Fruit fly (Drosophila melanogaster): ENCODE measurements around the gene CG42537.

Gene CG42537

DNA sequence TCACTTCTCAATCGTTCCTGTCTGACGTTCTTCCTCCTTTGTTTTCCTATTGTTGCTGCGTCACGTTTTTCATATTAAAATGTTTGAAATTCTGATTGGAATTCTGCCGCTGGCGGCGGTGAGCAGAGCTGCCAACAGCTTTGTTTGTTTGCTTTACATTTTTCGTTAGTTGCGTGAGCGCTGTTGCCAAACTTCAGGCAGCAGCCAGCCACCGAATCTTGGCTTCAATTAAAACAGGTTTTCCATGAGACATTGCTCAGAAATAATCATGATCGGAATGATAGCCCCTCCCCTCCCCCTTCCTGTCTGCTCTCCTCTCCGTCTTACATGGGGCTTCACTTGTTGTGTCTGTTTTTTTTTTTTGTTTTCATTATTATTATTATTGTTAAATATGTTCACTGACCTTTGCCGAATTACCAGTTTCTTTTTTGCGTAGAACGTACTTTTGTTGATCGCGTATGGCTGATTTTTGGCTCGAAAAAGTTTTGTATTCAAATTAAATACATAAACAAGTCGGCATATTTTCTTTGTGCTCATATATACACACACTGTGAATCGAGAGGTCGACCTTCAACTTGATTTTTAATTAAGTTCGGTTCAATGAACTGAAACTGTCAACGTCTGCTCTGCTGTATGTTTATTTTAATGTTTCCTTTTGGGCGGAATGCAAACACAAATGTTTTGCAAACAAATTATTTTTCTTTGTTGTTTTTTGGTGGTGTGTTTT is 48.7 kb downstream of the CG42537 start (continued):
- TF ChIP-seq CG10431 (GFP tag; optimal IDR thresholded peaks at IDR 0.05) (peak; percentile 66), CG17568 (GFP tag; optimal IDR thresholded peaks at IDR 0.05) (peak; percentile 43), Dref (GFP tag; IDR thresholded peaks at IDR 0.05) (no peak), CG3407 (GFP tag; optimal IDR thresholded peaks at IDR 0.05) (peak; percentile 100), kni (GFP tag; optimal IDR thresholded peaks at IDR 0.05) (peak; percentile 80), corto (GFP tag; optimal IDR thresholded peaks at IDR 0.05) (no peak), CG10274 (GFP tag; optimal IDR thresholded peaks at IDR 0.05) (no peak), ci (GFP tag; IDR thresholded peaks at IDR 0.05) (peak; percentile 27; the same call in 1 of the 3 replicates), CG15269 (tag; optimal IDR thresholded peaks at IDR 0.05) (peak; percentile 11), BtbVII (GFP tag; optimal IDR thresholded peaks at IDR 0.05) (peak; percentile 7), TFAM (GFP tag; optimal IDR thresholded peaks at IDR 0.05) (no peak), stwl (tag; optimal IDR thresholded peaks at IDR 0.05) (peak; percentile 39), Med (GFP tag) (peak; percentile 69), CG13287 (GFP tag; IDR thresholded peaks at IDR 0.05; ENCODE audit: partially characterized antibody) (peak; percentile 30; the same call in 1 of the 2 replicates), tgo (GFP tag; IDR thresholded peaks at IDR 0.05) (peak; percentile 41; the same call in 1 of the 3 replicates), Dek (tag; optimal IDR thresholded peaks at IDR 0.05) (no peak), CG3838 (GFP tag; optimal IDR thresholded peaks at IDR 0.05) (peak; percentile 52), CG33213 (GFP tag; optimal IDR thresholded peaks at IDR 0.05) (no peak), Rfx (GFP tag; IDR thresholded peaks at IDR 0.05) (peak; percentile 33), rib (GFP tag; IDR thresholded peaks at IDR 0.05) (0 out of 2 replicates have a peak, but pooled peaks have one; percentile 43), CG11247 (GFP tag; IDR thresholded peaks at IDR 0.05) (peak; percentile 25; the same call in 1 of the 2 replicates), insv (GFP tag; optimal IDR thresholded peaks at IDR 0.05) (peak; percentile 65 to 96), CG11456 (GFP tag; IDR thresholded peaks at IDR 0.05) (0 out of 3 replicates have a peak, but pooled peaks have one; percentile 31), GATAe (GFP tag; conservative IDR thresholded peaks at IDR 0.05) (no peak), Sox100B (GFP tag; optimal IDR thresholded peaks at IDR 0.05) (peak; percentile 8), pan (optimal IDR thresholded peaks at IDR 0.05) (no peak), pan (GFP tag; optimal IDR thresholded peaks at IDR 0.05 in 1 of 2, IDR thresholded peaks at IDR 0.05 in 1 of 2) (peak in 1 of 2 experiments; percentile 50), CG9609 (GFP tag; optimal IDR thresholded peaks at IDR 0.05) (no peak), Fer1 (GFP tag; optimal IDR thresholded peaks at IDR 0.05) (peak; percentile 1), ab (GFP tag; optimal IDR thresholded peaks at IDR 0.05) (peak; percentile 25), vvl (GFP tag; IDR thresholded peaks at IDR 0.05) (peak; percentile 46; the same call in 1 of the 2 replicates), amos (GFP tag; IDR thresholded peaks at IDR 0.05; ENCODE audit: partially characterized antibody) (peak; percentile 12; the same call in 1 of the 2 replicates), zen2 (GFP tag; IDR thresholded peaks at IDR 0.05; ENCODE audit: partially characterized antibody) (no peak), CG14441 (GFP tag; IDR thresholded peaks at IDR 0.05) (0 out of 2 replicates have a peak, but pooled peaks have one; percentile 29), CG12942 (GFP tag; optimal IDR thresholded peaks at IDR 0.05) (no peak), pros (GFP tag; optimal IDR thresholded peaks at IDR 0.05) (peak; percentile 57), gro (GFP tag; optimal IDR thresholded peaks at IDR 0.05) (peak; percentile 14), aop (GFP tag; IDR thresholded peaks at IDR 0.05) (0 out of 2 replicates have a peak, but pooled peaks have one; percentile 18), chinmo (GFP tag; IDR thresholded peaks at IDR 0.05; ENCODE audit: partially characterized antibody) (peak; percentile 80; the same call in 1 of the 4 replicates), CG2199 (GFP tag; IDR thresholded peaks at IDR 0.05) (peak; percentile 88; the same call in 2 of the 3 replicates), sd (tag; optimal IDR thresholded peaks at IDR 0.05) (peak; percentile 95), Elba2 (GFP tag; optimal IDR thresholded peaks at IDR 0.05) (peak; percentile 92)

Measured in whole organism, embryonic.